Worm (Caenorhabditis elegans) whole organism, L1 larva: ENCODE results near the gene C15H9.5.

Experiments used
- ets-5 ChIP-seq: fragments of 200-800 bp; sonication (Bioruptor generic); IDR thresholded peaks from 2 replicates; pipeline ENCODE4 v1.3.6; 2022; ENCODE audit warnings: missing genetic modification characterization, missing compliant biosample characterization
- nhr-47 ChIP-seq: sonication (generic microtip); optimal IDR thresholded peaks from 2 replicates; lab custom pipeline; 2016; ENCODE audit warnings: mild to moderate bottlenecking, missing genetic modification characterization, moderate library complexity, missing compliant biosample characterization
- nhr-85 ChIP-seq: sonication (generic microtip); peaks from one replicate; lab custom pipeline; 2016; ENCODE audit warnings: missing genetic modification characterization, inconsistent platforms, missing compliant biosample characterization

DNA sequence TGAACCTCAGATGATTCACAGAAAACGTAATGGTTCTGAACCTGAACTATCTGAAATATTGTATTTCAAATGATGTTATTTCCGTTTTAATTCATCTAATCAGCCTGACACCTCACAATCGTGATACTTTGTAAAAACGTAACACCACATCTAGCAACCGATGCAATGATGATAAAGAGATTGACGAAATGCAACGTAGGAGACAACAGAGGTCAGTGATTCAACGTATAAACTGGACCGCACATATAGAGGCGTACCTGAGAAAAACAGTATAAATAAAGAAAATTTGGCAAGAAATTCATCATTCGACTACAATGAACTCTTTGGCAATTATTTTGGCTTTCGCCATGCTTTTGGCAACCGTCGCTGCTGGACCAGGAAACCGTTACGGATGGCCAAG lies 8.7 kb upstream of the C15H9.5 start, which contains the start of gene C45B2.2:
- TF ChIP-seq nhr-47 (no peak), nhr-85 (tag; lab: Kevin White, UChicago) (no peak), ets-5 (no peak)
